Fruit fly (Drosophila melanogaster) whole organism, embryonic: ENCODE measurements around the gene mei-218.

Experiments
- Atf3 ChIP-seq: fragments of 200-800 bp; sonication (Bioruptor generic); optimal IDR thresholded peaks from 3 replicates; lab custom pipeline; 2016; ENCODE audit warnings: missing biosample characterization, missing genetic modification characterization
- Bteb2 ChIP-seq: fragments of 200-800 bp; sonication (Bioruptor generic); optimal IDR thresholded peaks from 2 replicates; lab custom pipeline; 2016; ENCODE audit warnings: missing biosample characterization, missing genetic modification characterization
- C15 ChIP-seq: fragments of 200-800 bp; sonication (Bioruptor generic); IDR thresholded peaks from 3 replicates; pipeline ENCODE4 v1.3.6; 2022; ENCODE audit warnings: missing biosample characterization, missing genetic modification characterization
- CG11696 ChIP-seq: fragments of 200-800 bp; sonication (Bioruptor generic); IDR thresholded peaks from 2 replicates; pipeline ENCODE4 v1.3.6; 2022; ENCODE audit warnings: missing biosample characterization, missing genetic modification characterization
- CG14441 ChIP-seq: fragments of 200-800 bp; sonication (Bioruptor generic); IDR thresholded peaks from 2 replicates; pipeline ENCODE4 v1.3.6; 2022; ENCODE audit warnings: missing biosample characterization, missing genetic modification characterization
- CG15011 ChIP-seq: fragments of 200-800 bp; sonication (Bioruptor generic); optimal IDR thresholded peaks from 3 replicates; lab custom pipeline; 2018; ENCODE audit warnings: missing biosample characterization, mild to moderate bottlenecking, missing genetic modification characterization
- CG15073 ChIP-seq: fragments of 200-800 bp; sonication (Bioruptor generic); optimal IDR thresholded peaks from 2 replicates; lab custom pipeline; 2016; ENCODE audit warnings: missing biosample characterization, missing genetic modification characterization
- CG17912 ChIP-seq: fragments of 200-800 bp; sonication (Bioruptor generic); optimal IDR thresholded peaks from 2 replicates; lab custom pipeline; 2018; ENCODE audit warnings: missing biosample characterization, mild to moderate bottlenecking, missing genetic modification characterization
- CG2199 ChIP-seq: fragments of 200-800 bp; sonication (Bioruptor generic); IDR thresholded peaks from 3 replicates; pipeline ENCODE4 v1.3.6; 2022; ENCODE audit warnings: missing biosample characterization, missing genetic modification characterization
- CG31441 ChIP-seq: fragments of 200-800 bp; sonication (Bioruptor generic); IDR thresholded peaks from 2 replicates; pipeline ENCODE4 v1.3.6; 2022; ENCODE audit warnings: missing biosample characterization, missing genetic modification characterization
- CG3163 ChIP-seq: fragments of 200-800 bp; sonication (Bioruptor generic); optimal IDR thresholded peaks from 3 replicates; lab custom pipeline; 2016; ENCODE audit warnings: missing biosample characterization, missing genetic modification characterization
- CG33557 ChIP-seq: fragments of 200-800 bp; sonication (Bioruptor generic); optimal IDR thresholded peaks from 2 replicates; lab custom pipeline; 2019; ENCODE audit warnings: missing biosample characterization, mild to moderate bottlenecking, missing genetic modification characterization, moderate library complexity
- CG4730 ChIP-seq: fragments of 200-800 bp; sonication (Bioruptor generic); IDR thresholded peaks from 2 replicates; pipeline ENCODE4 v1.3.6; 2022; ENCODE audit warnings: missing biosample characterization, missing genetic modification characterization
- CG4820 ChIP-seq: fragments of 200-800 bp; sonication (Bioruptor generic); optimal IDR thresholded peaks from 3 replicates; lab custom pipeline; 2016; ENCODE audit warnings: missing biosample characterization, missing genetic modification characterization
- CG6175 ChIP-seq: fragments of 200-800 bp; sonication (Bioruptor generic); IDR thresholded peaks from 3 replicates; pipeline ENCODE4 v1.3.6; 2022; ENCODE audit warnings: missing biosample characterization, missing genetic modification characterization
- CG8290 ChIP-seq, 3 experiments: fragments of 200-800 bp; sonication (Bioruptor generic); optimal IDR thresholded peaks; 2 replicates each; lab custom pipeline; 2016 to 2019; ENCODE audit warnings: missing biosample characterization in 3 of 3, missing genetic modification characterization in 3 of 3, mild to moderate bottlenecking in 2 of 3, moderate library complexity in 1 of 3
- CG8944 ChIP-seq: fragments of 200-800 bp; sonication (Bioruptor generic); optimal IDR thresholded peaks from 3 replicates; lab custom pipeline; 2016; ENCODE audit warnings: missing biosample characterization, missing genetic modification characterization
- CG9817 ChIP-seq: fragments of 200-800 bp; sonication (Bioruptor generic); optimal IDR thresholded peaks from 2 replicates; lab custom pipeline; 2018; ENCODE audit warnings: missing biosample characterization, mild to moderate bottlenecking, missing genetic modification characterization, moderate library complexity
- CHES-1-like ChIP-seq: fragments of 200-800 bp; sonication (Bioruptor generic); optimal IDR thresholded peaks from 2 replicates; lab custom pipeline; 2016; ENCODE audit warnings: missing biosample characterization, missing genetic modification characterization
- Dp ChIP-seq: fragments of 200-800 bp; sonication (Bioruptor generic); optimal IDR thresholded peaks from 2 replicates; lab custom pipeline; 2018; ENCODE audit warnings: missing biosample characterization, mild to moderate bottlenecking, missing genetic modification characterization, moderate library complexity
- Drgx ChIP-seq: fragments of 200-800 bp; sonication (Bioruptor generic); IDR thresholded peaks from 2 replicates; pipeline ENCODE4 v1.3.6; 2022; ENCODE audit warnings: missing biosample characterization, missing genetic modification characterization
- GATAe ChIP-seq: fragments of 200-800 bp; sonication (Bioruptor generic); conservative IDR thresholded peaks from 2 replicates; pipeline ENCODE4 v1.3.6; 2022; ENCODE audit warnings: missing biosample characterization, missing genetic modification characterization
- H2.0 ChIP-seq: fragments of 200-800 bp; sonication (Bioruptor generic); IDR thresholded peaks from 2 replicates; pipeline ENCODE4 v1.3.6; 2022; ENCODE audit warnings: missing biosample characterization, missing genetic modification characterization
- Hey ChIP-seq: fragments of 200-800 bp; sonication (Bioruptor generic); optimal IDR thresholded peaks from 3 replicates; lab custom pipeline; 2018; ENCODE audit warnings: missing biosample characterization, mild to moderate bottlenecking, missing genetic modification characterization
- Lpt ChIP-seq: fragments of >200 bp; optimal IDR thresholded peaks from 2 replicates; lab custom pipeline; 2018; ENCODE audit warnings: missing biosample characterization, missing genetic modification characterization
- Mad ChIP-seq: fragments of 200-800 bp; sonication (Bioruptor generic); optimal IDR thresholded peaks from 2 replicates; lab custom pipeline; 2016; ENCODE audit warnings: missing biosample characterization, missing genetic modification characterization
- NFAT ChIP-seq: fragments of 200-800 bp; sonication (Bioruptor generic); IDR thresholded peaks from 2 replicates; pipeline ENCODE4 v1.3.6; 2022; ENCODE audit warnings: missing biosample characterization, missing genetic modification characterization
- PHDP ChIP-seq: fragments of 200-800 bp; sonication (Bioruptor generic); optimal IDR thresholded peaks from 3 replicates; lab custom pipeline; 2018; ENCODE audit warnings: missing biosample characterization, mild to moderate bottlenecking, missing genetic modification characterization, moderate library complexity
- Pdp1 ChIP-seq, 2 experiments: fragments of 200-800 bp; sonication (Bioruptor generic); optimal IDR thresholded peaks; 3 replicates each; lab custom pipeline; 2016; ENCODE audit warnings: missing biosample characterization in 2 of 2, missing genetic modification characterization in 2 of 2, mild to moderate bottlenecking in 1 of 2, moderate library complexity in 1 of 2
- Scr ChIP-seq: fragments of 200-800 bp; sonication (Bioruptor generic); IDR thresholded peaks from 2 replicates; pipeline ENCODE4 v1.3.6; 2022; ENCODE audit warnings: missing biosample characterization, missing genetic modification characterization; ENCODE audit not compliant: partially characterized antibody
- ara ChIP-seq: fragments of 200-800 bp; sonication (Bioruptor generic); IDR thresholded peaks from 2 replicates; pipeline ENCODE4 v1.3.6; 2022; ENCODE audit warnings: missing biosample characterization, missing genetic modification characterization
- en ChIP-seq: fragments of 200-800 bp; sonication (Bioruptor generic); optimal IDR thresholded peaks from 2 replicates; lab custom pipeline; 2016; ENCODE audit warnings: missing biosample characterization, missing genetic modification characterization
- exex ChIP-seq: fragments of 200-800 bp; sonication (Bioruptor generic); optimal IDR thresholded peaks from 4 replicates; lab custom pipeline; 2018; ENCODE audit warnings: missing biosample characterization, mild to moderate bottlenecking, missing genetic modification characterization, moderate library complexity
- fd96Cb ChIP-seq: fragments of 200-800 bp; sonication (Bioruptor generic); optimal IDR thresholded peaks from 2 replicates; lab custom pipeline; 2018; ENCODE audit warnings: missing biosample characterization, mild to moderate bottlenecking, missing genetic modification characterization, moderate library complexity
- gsb-n ChIP-seq: fragments of 200-800 bp; sonication (Bioruptor generic); optimal IDR thresholded peaks from 3 replicates; lab custom pipeline; 2018; ENCODE audit warnings: missing biosample characterization, mild to moderate bottlenecking, missing genetic modification characterization
- hbn ChIP-seq: fragments of 200-800 bp; sonication (Bioruptor generic); IDR thresholded peaks from 2 replicates; pipeline ENCODE4 v1.3.6; 2022; ENCODE audit warnings: missing biosample characterization, missing genetic modification characterization; ENCODE audit not compliant: partially characterized antibody
- ind ChIP-seq: fragments of 200-800 bp; sonication (Bioruptor generic); optimal IDR thresholded peaks from 3 replicates; lab custom pipeline; 2016; ENCODE audit warnings: missing biosample characterization, missing genetic modification characterization
- jigr1 ChIP-seq: fragments of 200-800 bp; sonication (Bioruptor generic); IDR thresholded peaks from 3 replicates; pipeline ENCODE4 v1.3.6; 2022; ENCODE audit warnings: missing biosample characterization, missing genetic modification characterization
- lbe ChIP-seq: fragments of 200-800 bp; sonication (Bioruptor generic); optimal IDR thresholded peaks from 2 replicates; lab custom pipeline; 2016; ENCODE audit warnings: missing biosample characterization, mild to moderate bottlenecking, missing genetic modification characterization
- luna ChIP-seq: fragments of 200-800 bp; sonication (Bioruptor generic); optimal IDR thresholded peaks from 2 replicates; lab custom pipeline; 2016; ENCODE audit warnings: missing biosample characterization, missing genetic modification characterization
- pzg ChIP-seq: fragments of 200-800 bp; sonication (Bioruptor generic); optimal IDR thresholded peaks from 3 replicates; lab custom pipeline; 2018; ENCODE audit warnings: missing biosample characterization, mild to moderate bottlenecking, missing genetic modification characterization, moderate library complexity
- sens-2 ChIP-seq: fragments of 200-800 bp; sonication (Bioruptor generic); IDR thresholded peaks from 2 replicates; pipeline ENCODE4 v1.3.6; 2022; ENCODE audit warnings: missing biosample characterization, missing genetic modification characterization
- sob ChIP-seq: fragments of 200-800 bp; sonication (Bioruptor generic); IDR thresholded peaks from 2 replicates; pipeline ENCODE4 v1.3.6; 2022; ENCODE audit warnings: missing biosample characterization, missing genetic modification characterization
- tin ChIP-seq: fragments of 200-800 bp; sonication (Bioruptor generic); optimal IDR thresholded peaks from 3 replicates; lab custom pipeline; 2016; ENCODE audit warnings: missing biosample characterization, missing genetic modification characterization
- tll ChIP-seq, 2 experiments: fragments of 200-800 bp in 1 of 2; fragments of >200 bp in 1 of 2; sonication (Bioruptor generic) in 1 of 2; optimal IDR thresholded peaks; 2 replicates each; lab custom pipeline; 2017 to 2019; ENCODE audit warnings: missing biosample characterization in 2 of 2, missing genetic modification characterization in 2 of 2, mild to moderate bottlenecking in 1 of 2, moderate library complexity in 1 of 2
- twi ChIP-seq: fragments of 200-800 bp; optimal IDR thresholded peaks from 2 replicates; lab custom pipeline; 2019; ENCODE audit warnings: missing biosample characterization, mild to moderate bottlenecking, missing genetic modification characterization, moderate library complexity
- usp ChIP-seq: fragments of >200 bp; optimal IDR thresholded peaks from 2 replicates; lab custom pipeline; 2017; ENCODE audit warnings: missing biosample characterization, missing genetic modification characterization
- zen2 ChIP-seq: fragments of 200-800 bp; sonication (Bioruptor generic); IDR thresholded peaks from 3 replicates; pipeline ENCODE4 v1.3.6; 2022; ENCODE audit warnings: missing biosample characterization, missing genetic modification characterization; ENCODE audit not compliant: partially characterized antibody

The mei-218 gene

DNA sequence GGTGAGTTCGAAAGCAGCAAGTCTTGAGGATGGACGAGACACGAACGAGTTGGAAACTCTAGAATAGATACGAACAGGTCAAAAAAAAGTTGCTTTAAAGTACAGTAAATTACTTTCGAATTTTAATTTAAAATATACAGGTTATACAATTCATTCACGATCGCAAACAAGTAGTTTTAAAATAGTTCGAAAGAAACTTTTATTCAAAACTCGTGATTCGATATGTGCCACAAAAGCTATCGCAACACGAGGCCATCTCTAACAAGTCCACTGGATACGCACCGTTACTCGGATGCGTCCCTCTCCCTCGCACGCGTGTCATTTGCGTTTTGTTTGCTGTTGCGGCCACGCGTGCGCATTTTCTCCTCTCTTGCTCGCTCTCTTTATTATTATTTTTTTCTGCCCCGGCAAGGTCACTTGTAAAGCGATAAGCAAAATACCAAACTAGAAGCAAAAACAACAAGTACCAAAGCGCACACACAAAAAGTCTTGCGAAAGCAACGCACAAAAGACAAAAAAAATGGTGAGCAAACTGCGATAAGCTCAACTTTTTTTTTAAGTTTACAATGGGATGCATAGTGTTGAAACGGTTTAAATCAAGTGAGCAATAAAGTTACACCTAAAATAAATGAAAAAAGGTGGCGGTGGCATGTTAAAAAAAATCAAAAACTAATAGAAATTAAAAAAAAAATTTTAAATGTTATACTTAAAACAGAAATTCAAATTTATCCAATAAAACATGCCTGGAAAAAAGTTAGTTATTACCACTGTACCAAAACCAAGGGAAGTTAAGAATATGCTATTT, 17.6 kb downstream of the mei-218 start (continued):
- TF ChIP-seq usp (no peak), pzg (peak; percentile 8), CG8290 (GFP tag; optimal IDR thresholded peaks at IDR 0.05; lab: Kevin White, UChicago) (no peak), CG8290 (tag; optimal IDR thresholded peaks at IDR 0.05; lab: Kevin White, UChicago) (peak in 1 of 2 experiments; percentile 37), Pdp1 (GFP tag; optimal IDR thresholded peaks at IDR 0.05; lab: Kevin White, UChicago) (peak; percentile 30 to 38), CG2199 (GFP tag; lab: Robert Waterston, UW) (no peak), CHES-1-like (GFP tag; lab: Kevin White, UChicago) (peak; percentile 38), Scr (GFP tag; lab: Robert Waterston, UW) (peak; percentile 94), Dp (no peak), CG3163 (GFP tag; lab: Kevin White, UChicago) (peak; percentile 39), GATAe (GFP tag; lab: Robert Waterston, UW) (peak; percentile 33; the same call in 1 of the 2 replicates), tin (GFP tag; lab: Kevin White, UChicago) (peak; percentile 24), sob (GFP tag; lab: Robert Waterston, UW) (peak; percentile 63), CG6175 (GFP tag; lab: Robert Waterston, UW) (peak; percentile 21; the same call in 1 of the 3 replicates), gsb-n (tag; lab: Kevin White, UChicago) (peak; percentile 13), Atf3 (GFP tag; lab: Kevin White, UChicago) (no peak), jigr1 (GFP tag; lab: Robert Waterston, UW) (no peak), H2.0 (GFP tag; lab: Robert Waterston, UW) (peak; percentile 73), twi (tag; lab: Kevin White, UChicago) (no peak), exex (peak; percentile 62), en (GFP tag; lab: Kevin White, UChicago) (no peak), zen2 (GFP tag; lab: Robert Waterston, UW) (no peak; the same call in 2 of the 3 replicates), CG17912 (no peak), NFAT (GFP tag; lab: Robert Waterston, UW) (peak; percentile 16; the same call in 1 of the 2 replicates), Bteb2 (no peak), Hey (tag; lab: Kevin White, UChicago) (no peak), lbe (GFP tag; lab: Kevin White, UChicago) (no peak), CG4730 (GFP tag; lab: Robert Waterston, UW) (peak; percentile 62), PHDP (tag; lab: Kevin White, UChicago) (peak; percentile 68), hbn (GFP tag; lab: Robert Waterston, UW) (peak; percentile 93), Lpt (GFP tag; lab: Kevin White, UChicago) (no peak), CG15073 (no peak), Mad (GFP tag; lab: Kevin White, UChicago) (peak; percentile 36), CG33557 (peak; percentile 69), CG31441 (GFP tag; lab: Robert Waterston, UW) (peak; percentile 80), CG11696 (GFP tag; lab: Robert Waterston, UW) (peak; percentile 44), ara (GFP tag; lab: Robert Waterston, UW) (peak; percentile 39; the same call in 1 of the 2 replicates), CG14441 (peak; percentile 79), CG8944 (GFP tag; lab: Kevin White, UChicago) (peak; percentile 18), CG9817 (tag; lab: Kevin White, UChicago) (peak; percentile 43), sens-2 (GFP tag; lab: Robert Waterston, UW) (0 out of 2 replicates have a peak, but pooled peaks have one; percentile 40), CG4820 (peak; percentile 27), ind (GFP tag; lab: Kevin White, UChicago) (peak; percentile 55), Drgx (peak; percentile 26; the same call in 1 of the 2 replicates), C15 (GFP tag; lab: Robert Waterston, UW) (no peak), luna (no peak), tll (GFP tag; optimal IDR thresholded peaks at IDR 0.05; lab: Kevin White, UChicago) (peak in 1 of 2 experiments; percentile 13), CG15011 (GFP tag; lab: Kevin White, UChicago) (peak; percentile 27), fd96Cb (tag; lab: Kevin White, UChicago) (peak; percentile 56)
